Worm (Caenorhabditis elegans) whole organism, L4 larva: Measurements from ENCODE around the gene txdc-12.2.

ENCODE experiments used
- F44E2.7 ChIP-seq: fragments of 200-800 bp; sonication (Bioruptor generic); IDR thresholded peaks from 2 replicates; pipeline ENCODE4 v2.1.2; 2022; ENCODE audit warnings: missing genetic modification characterization, missing compliant biosample characterization
- T20F7.1 ChIP-seq: fragments of 200-800 bp; sonication (Bioruptor generic); optimal IDR thresholded peaks from 2 replicates; lab custom pipeline; 2018; ENCODE audit warnings: mild to moderate bottlenecking, missing genetic modification characterization, missing compliant biosample characterization
- T26A8.4 ChIP-seq: fragments of 200-800 bp; sonication (Bioruptor generic); IDR thresholded peaks from 2 replicates; pipeline ENCODE4 v1.3.6; 2022; ENCODE audit warnings: missing genetic modification characterization, missing compliant biosample characterization
- Y5F2A.4 ChIP-seq: fragments of 200-800 bp; sonication (Bioruptor generic); optimal IDR thresholded peaks from 2 replicates; lab custom pipeline; 2018; ENCODE audit warnings: mild to moderate bottlenecking, missing genetic modification characterization, missing compliant biosample characterization
- aha-1 ChIP-seq: fragments of 150-350 bp; peaks from one replicate; lab custom pipeline; 2014; ENCODE audit warnings: missing biosample characterization, missing genetic modification characterization
- aly-2 ChIP-seq: sonication (generic microtip); optimal IDR thresholded peaks from 2 replicates; lab custom pipeline; 2018; ENCODE audit warnings: missing biosample characterization, missing genetic modification characterization
- ama-1 ChIP-seq: fragments of 150-350 bp; optimal IDR thresholded peaks from 2 replicates; lab custom pipeline; 2014; ENCODE audit warnings: inconsistent platforms, mixed read lengths
- arid-1 ChIP-seq: fragments of 200-800 bp; sonication (Bioruptor generic); conservative IDR thresholded peaks from 2 replicates; pipeline ENCODE4 v1.3.6; 2022; ENCODE audit warnings: missing genetic modification reagents, missing genetic modification characterization, missing compliant biosample characterization
- ceh-28 ChIP-seq: fragments of 150-350 bp; optimal IDR thresholded peaks from 2 replicates; lab custom pipeline; 2014; ENCODE audit warnings: missing biosample characterization, missing genetic modification reagents, missing genetic modification characterization
- ceh-44 ChIP-seq: fragments of 200-800 bp; sonication (Bioruptor generic); IDR thresholded peaks from 2 replicates; pipeline ENCODE4 v1.3.6; 2022; ENCODE audit warnings: missing genetic modification reagents, missing genetic modification characterization, missing compliant biosample characterization
- dmd-9 ChIP-seq: fragments of 200-800 bp; sonication (Bioruptor generic); IDR thresholded peaks from 2 replicates; pipeline ENCODE4 v1.3.6; 2022; ENCODE audit warnings: missing genetic modification reagents, missing genetic modification characterization, missing compliant biosample characterization
- egl-27 ChIP-seq: sonication (generic microtip); optimal IDR thresholded peaks from 3 replicates; lab custom pipeline; 2017; ENCODE audit warnings: missing biosample characterization, missing genetic modification reagents, missing genetic modification characterization
- fkh-10 ChIP-seq: fragments of 150-350 bp; optimal IDR thresholded peaks from 2 replicates; lab custom pipeline; 2014; ENCODE audit warnings: missing biosample characterization, missing genetic modification reagents, missing genetic modification characterization
- hlh-11 ChIP-seq: fragments of 200-800 bp; sonication (Bioruptor generic); optimal IDR thresholded peaks from 2 replicates; lab custom pipeline; 2018; ENCODE audit warnings: mild to moderate bottlenecking, missing genetic modification characterization, missing compliant biosample characterization
- hlh-30 ChIP-seq: sonication (generic microtip); optimal IDR thresholded peaks from 2 replicates; lab custom pipeline; 2017; ENCODE audit warnings: antibody characterized with exemption, mild to moderate bottlenecking, missing genetic modification characterization, missing compliant biosample characterization; ENCODE audit not compliant: insufficient read depth
- lin-15B ChIP-seq: fragments of 150-350 bp; sonication (generic microtip); optimal IDR thresholded peaks from 3 replicates; lab custom pipeline; 2014; ENCODE audit warnings: missing biosample characterization, missing genetic modification characterization
- lin-39 ChIP-seq: fragments of 150-350 bp; optimal IDR thresholded peaks from 2 replicates; lab custom pipeline; 2014; ENCODE audit warnings: missing biosample characterization, missing genetic modification reagents, missing genetic modification characterization
- madf-9 ChIP-seq: fragments of 200-800 bp; sonication (Bioruptor generic); conservative IDR thresholded peaks from 2 replicates; pipeline ENCODE4 v1.3.6; 2022; ENCODE audit warnings: missing genetic modification reagents, missing genetic modification characterization, missing compliant biosample characterization
- mdl-1 ChIP-seq, 2 experiments: fragments of 150-350 bp in 1 of 2; sonication (generic microtip) in 1 of 2; optimal IDR thresholded peaks; 2 replicates each; lab custom pipeline; 2014 to 2017; ENCODE audit warnings: missing biosample characterization in 2 of 2, missing genetic modification characterization in 2 of 2
- mes-2 ChIP-seq: sonication (generic microtip); optimal IDR thresholded peaks from 2 replicates; lab custom pipeline; 2016; ENCODE audit warnings: missing genotype, mild to moderate bottlenecking, missing genetic modification characterization, missing compliant biosample characterization; ENCODE audit not compliant: poor library complexity, severe bottlenecking
- mxl-2 ChIP-seq: fragments of 200-800 bp; sonication (Bioruptor generic); conservative IDR thresholded peaks from 2 replicates; pipeline ENCODE4 v1.3.6; 2022; ENCODE audit warnings: missing genetic modification reagents, missing genetic modification characterization, missing compliant biosample characterization
- mxl-3 ChIP-seq: fragments of 200-800 bp; sonication (Bioruptor generic); optimal IDR thresholded peaks from 2 replicates; lab custom pipeline; 2018; ENCODE audit warnings: mild to moderate bottlenecking, missing genetic modification characterization, missing compliant biosample characterization
- nhr-102 ChIP-seq: sonication (generic microtip); optimal IDR thresholded peaks from 2 replicates; lab custom pipeline; 2016; ENCODE audit warnings: mild to moderate bottlenecking, missing genetic modification characterization, moderate library complexity, missing compliant biosample characterization
- nhr-111 ChIP-seq: fragments of 200-800 bp; sonication (Bioruptor generic); optimal IDR thresholded peaks from 2 replicates; lab custom pipeline; 2018; ENCODE audit warnings: mild to moderate bottlenecking, missing genetic modification characterization, missing compliant biosample characterization
- nhr-28 ChIP-seq: fragments of 150-350 bp; optimal IDR thresholded peaks from 2 replicates; lab custom pipeline; 2014; ENCODE audit warnings: missing biosample characterization, missing genetic modification characterization
- nhr-42 ChIP-seq: fragments of 200-800 bp; sonication (Bioruptor generic); IDR thresholded peaks from 2 replicates; pipeline ENCODE4 v1.3.6; 2022; ENCODE audit warnings: missing genetic modification characterization, missing compliant biosample characterization
- nhr-48 ChIP-seq: sonication (generic microtip); optimal IDR thresholded peaks from 2 replicates; lab custom pipeline; 2016; ENCODE audit warnings: mild to moderate bottlenecking, missing genetic modification characterization, missing compliant biosample characterization
- saeg-2 ChIP-seq: fragments of 200-800 bp; sonication (Bioruptor generic); IDR thresholded peaks from 2 replicates; pipeline ENCODE4 v1.3.6; 2022; ENCODE audit warnings: missing genetic modification reagents, missing genetic modification characterization, missing compliant biosample characterization
- spr-1 ChIP-seq: sonication (generic microtip); optimal IDR thresholded peaks from 2 replicates; lab custom pipeline; 2016; ENCODE audit warnings: mild to moderate bottlenecking, missing genetic modification characterization, missing compliant biosample characterization
- unc-39 ChIP-seq: sonication (generic microtip); optimal IDR thresholded peaks from 2 replicates; lab custom pipeline; 2017; ENCODE audit warnings: missing biosample characterization, missing genetic modification characterization
- unc-62 ChIP-seq, 3 experiments: fragments of 150-350 bp in 1 of 3; sonication (generic microtip); optimal IDR thresholded peaks in 2 of 3; peaks in 1 of 3; 1 replicate in 1 of 3; 2 replicates in 2 of 3; lab custom pipeline; 2014 to 2017; ENCODE audit warnings: missing biosample characterization in 3 of 3, missing genetic modification characterization in 3 of 3, missing genetic modification reagents in 3 of 3, missing genotype in 1 of 3
- zip-11 ChIP-seq: fragments of 200-800 bp; sonication (Bioruptor generic); IDR thresholded peaks from 2 replicates; pipeline ENCODE4 v1.3.6; 2022; ENCODE audit warnings: missing genetic modification characterization, missing compliant biosample characterization
- ztf-7 ChIP-seq: fragments of 150-350 bp; optimal IDR thresholded peaks from 2 replicates; lab custom pipeline; 2014; ENCODE audit warnings: missing biosample characterization, missing genetic modification characterization

Gene txdc-12.2

ce11 chrX:2108182-2108581, 33.9 kb downstream of the txdc-12.2 start (continued):
- no peak for TF ChIP-seq Y5F2A.4 (GFP tag; lab: Kevin White, UChicago)
- peak; percentile 71 for TF ChIP-seq mxl-3

ce11 chrX:2108682-2109081, 34.4 kb downstream of the txdc-12.2 start, which contains the start of gene F53B1.2:
TSS of gene F53B1.2 (plus strand) at chrX:2108982.
- TF ChIP-seq lin-15B (tag; lab: Kevin White, UChicago) = no peak
- TF ChIP-seq nhr-42 (GFP tag; lab: Robert Waterston, UW) = no peak
- TF ChIP-seq mxl-2 (GFP tag; lab: Robert Waterston, UW) = no peak
- no peak for TF ChIP-seq arid-1
- TF ChIP-seq zip-11 = no peak
- TF ChIP-seq nhr-102 = no peak
- no peak for TF ChIP-seq T20F7.1 (GFP tag; lab: Kevin White, UChicago)
- no peak for TF ChIP-seq saeg-2 (GFP tag; lab: Robert Waterston, UW)
- TF ChIP-seq ceh-28 = no peak
- TF ChIP-seq dmd-9 (GFP tag; lab: Robert Waterston, UW) = no peak
- no peak for TF ChIP-seq ztf-7 (tag; lab: Kevin White, UChicago)
- no peak for TF ChIP-seq spr-1 (tag; lab: Kevin White, UChicago)
- TF ChIP-seq lin-39 = no peak
- TF ChIP-seq ceh-44 = no peak

- TF ChIP-seq T26A8.4 (peak; percentile 73; the same call in 1 of the 2 replicates), aha-1 (tag; lab: Kevin White, UChicago) (peak; percentile 47), mxl-3 (no peak), egl-27 (no peak), nhr-48 (tag; lab: Kevin White, UChicago) (no peak), unc-62 (GFP tag; optimal IDR thresholded peaks at IDR 0.05 in 1 of 2; lab: Kevin White, UChicago) (peak in 1 of 2 experiments; percentile 96), unc-62 (tag; optimal IDR thresholded peaks at IDR 0.05; lab: Kevin White, UChicago) (no peak)
Observed at ce11 chrX:2110603-2111327, 36.5 kb downstream of the txdc-12.2 start.

- TF ChIP-seq unc-62 (GFP tag; optimal IDR thresholded peaks at IDR 0.05 in 1 of 2; lab: Kevin White, UChicago) (peak in 1 of 2 experiments; percentile 50), unc-62 (tag; optimal IDR thresholded peaks at IDR 0.05; lab: Kevin White, UChicago) (no peak), unc-39 (tag; lab: Kevin White, UChicago) (no peak)
Observed at ce11 chrX:2113004-2113403, 38.8 kb downstream of the txdc-12.2 start, which contains the start of gene bus-5. TSS of gene bus-5 (minus strand) at chrX:2113104.

- TF ChIP-seq nhr-111 (GFP tag; lab: Kevin White, UChicago) (no peak), aha-1 (tag; lab: Kevin White, UChicago) (peak; percentile 83)
Observed at ce11 chrX:2114171-2114570, 39.9 kb downstream of the txdc-12.2 start.

ce11 chrX:2116304-2116867, 42.1 kb downstream of the txdc-12.2 start:
- 0 out of 2 replicates have a peak, but pooled peaks have one; percentile 35 for TF ChIP-seq T26A8.4
- TF ChIP-seq mdl-1 (tag; optimal IDR thresholded peaks at IDR 0.05; lab: Kevin White, UChicago) = peak; percentile 8 to 74
- TF ChIP-seq fkh-10 (GFP tag; lab: Kevin White, UChicago) = no peak
- no peak for TF ChIP-seq ceh-28
- no peak for TF ChIP-seq egl-27
- peak; percentile 61 for TF ChIP-seq nhr-48 (tag; lab: Kevin White, UChicago)
- TF ChIP-seq aha-1 (tag; lab: Kevin White, UChicago) = peak; percentile 82
- peak; percentile 22 for TF ChIP-seq spr-1 (tag; lab: Kevin White, UChicago)
- no peak for TF ChIP-seq mes-2
- no peak for TF ChIP-seq aly-2 (tag; lab: Kevin White, UChicago)
- no peak for TF ChIP-seq madf-9 (GFP tag; lab: Robert Waterston, UW)
- TF ChIP-seq nhr-42 (GFP tag; lab: Robert Waterston, UW) = no peak
- peak; percentile 17 for TF ChIP-seq nhr-28 (tag; lab: Kevin White, UChicago)
- TF ChIP-seq ama-1 = no peak
- peak; percentile 63 for TF ChIP-seq hlh-30 (tag; lab: Kevin White, UChicago)
- TF ChIP-seq hlh-11 = peak; percentile 68
- peak; percentile 34 for TF ChIP-seq mxl-3
- TF ChIP-seq F44E2.7 (GFP tag; lab: Robert Waterston, UW) = no peak
